Worm (Caenorhabditis elegans): Measurements from ENCODE around the gene let-70.

Gene let-70

ce11 chrIV:11118837-11119491, 36.9 kb upstream of the let-70 start, which contains the start of the genes imp-2 and enpl-1 (continued):
- TF ChIP-seq die-1 (tag; optimal IDR thresholded peaks at IDR 0.05): peak; percentile 12
- TF ChIP-seq rcor-1 (GFP tag; IDR thresholded peaks at IDR 0.05): peak; percentile 75
- no peak for TF ChIP-seq ztf-3 (GFP tag; optimal IDR thresholded peaks at IDR 0.05)
- no peak for TF ChIP-seq nhr-120 (GFP tag; IDR thresholded peaks at IDR 0.05)
- TF ChIP-seq dpl-1 (GFP tag; optimal IDR thresholded peaks at IDR 0.05): peak; percentile 48
- TF ChIP-seq madf-8 (GFP tag; conservative IDR thresholded peaks at IDR 0.05): no peak; the same call in 1 of the 2 replicates

ce11 chrIV:11112641-11113040, 30.6 kb upstream of the let-70 start, which contains the start of gene clc-9:
Gene clc-9 (plus strand): TSS chrIV:11112941.
- TF ChIP-seq madf-8 (GFP tag; conservative IDR thresholded peaks at IDR 0.05) (no peak), ceh-91 (GFP tag; IDR thresholded peaks at IDR 0.05) (no peak), lag-1 (GFP tag; IDR thresholded peaks at IDR 0.05) (no peak), gei-17 (GFP tag; optimal IDR thresholded peaks at IDR 0.05) (no peak)

- TF ChIP-seq snpc-1.3 (tag; optimal IDR thresholded peaks at IDR 0.05; ENCODE audit: insufficient read depth): no peak
- no peak for TF ChIP-seq somi-1 (GFP tag; optimal IDR thresholded peaks at IDR 0.05)
- TF ChIP-seq unc-130 (GFP tag; optimal IDR thresholded peaks at IDR 0.05): no peak
- TF ChIP-seq F57A8.1 (GFP tag; optimal IDR thresholded peaks at IDR 0.05): no peak
Measured at ce11 chrIV:11111898-11112297, 29.8 kb upstream of the let-70 start.

- TF ChIP-seq bed-1 (GFP tag; IDR thresholded peaks at IDR 0.05) (no peak), F23B12.7 (tag; optimal IDR thresholded peaks at IDR 0.05; ENCODE audit: insufficient read depth) (peak; percentile 13), hmg-20 (GFP tag; IDR thresholded peaks at IDR 0.05) (no peak), sea-2 (GFP tag; IDR thresholded peaks at IDR 0.05) (no peak), snpc-4 (GFP tag; optimal IDR thresholded peaks at IDR 0.05) (no peak), snpc-4 (tag; optimal IDR thresholded peaks at IDR 0.05) (peak in 2 of 4 experiments; percentile 29 to 31), D2030.7 (GFP tag; IDR thresholded peaks at IDR 0.05) (peak; percentile 52; the same call in 1 of the 2 replicates), pbrm-1 (GFP tag; IDR thresholded peaks at IDR 0.05) (0 out of 2 replicates have a peak, but pooled peaks have one; percentile 11), ama-1 (optimal IDR thresholded peaks at IDR 0.05) (no peak), ama-1 (GFP tag; optimal IDR thresholded peaks at IDR 0.05) (no peak), mes-4 (tag; optimal IDR thresholded peaks at IDR 0.05) (no peak), B0261.1 (tag; optimal IDR thresholded peaks at IDR 0.05) (no peak), zim-3 (tag; optimal IDR thresholded peaks at IDR 0.05) (no peak), aptf-3 (GFP tag; IDR thresholded peaks at IDR 0.05) (no peak), rec-8 (tag; optimal IDR thresholded peaks at IDR 0.05) (no peak), ceh-91 (GFP tag; IDR thresholded peaks at IDR 0.05) (no peak), tbp1 (GFP tag; optimal IDR thresholded peaks at IDR 0.05) (peak; percentile 34), F33H1.4 (GFP tag; IDR thresholded peaks at IDR 0.05) (peak; percentile 83), F57A8.1 (GFP tag; optimal IDR thresholded peaks at IDR 0.05) (no peak), lin-54 (GFP tag; optimal IDR thresholded peaks at IDR 0.05) (peak; percentile 51), ztf-6 (GFP tag; IDR thresholded peaks at IDR 0.05) (no peak), atf-7 (tag; optimal IDR thresholded peaks at IDR 0.05) (no peak), madf-6 (GFP tag; IDR thresholded peaks at IDR 0.05) (peak; percentile 68), snpc-3.4 (tag; optimal IDR thresholded peaks at IDR 0.05) (peak; percentile 41), madf-10 (tag; optimal IDR thresholded peaks at IDR 0.05) (no peak), cebp-1 (GFP tag; IDR thresholded peaks at IDR 0.05) (no peak), cebp-1 (tag; optimal IDR thresholded peaks at IDR 0.05) (peak; percentile 19), rcor-1 (GFP tag; IDR thresholded peaks at IDR 0.05) (peak; percentile 40; the same call in 1 of the 2 replicates), mcd-1 (GFP tag; IDR thresholded peaks at IDR 0.05) (peak; percentile 54), snpc-1.3 (tag; optimal IDR thresholded peaks at IDR 0.05; ENCODE audit: insufficient read depth) (peak; percentile 33), madf-3 (GFP tag; IDR thresholded peaks at IDR 0.05) (no peak), dpl-1 (GFP tag; optimal IDR thresholded peaks at IDR 0.05) (no peak), lsl-1 (GFP tag; optimal IDR thresholded peaks at IDR 0.05) (peak; percentile 55)
Measured at ce11 chrIV:11110995-11111619, 29.1 kb upstream of the let-70 start, which contains the start of gene rps-5. Gene rps-5 (minus strand): TSS chrIV:11111045.

All from whole organism, young adult.